Fruit fly (Drosophila melanogaster) Kc167 (cell line): ENCODE results near the gene CG1416.

ENCODE experiments used
- Myc ChIP-seq: fragments of >200 bp; optimal IDR thresholded peaks from 2 replicates; lab custom pipeline; 2017; ENCODE audit warnings: missing external identifiers
- Sin3A ChIP-seq: fragments of >200 bp; optimal IDR thresholded peaks from 2 replicates; lab custom pipeline; 2018; ENCODE audit warnings: missing external identifiers
- h ChIP-seq: fragments of >200 bp; optimal IDR thresholded peaks from 3 replicates; lab custom pipeline; 2018; ENCODE audit warnings: missing external identifiers
- psq ChIP-seq: fragments of >200 bp; optimal IDR thresholded peaks from 2 replicates; lab custom pipeline; 2017; ENCODE audit warnings: missing external identifiers
- ttk ChIP-seq: sonication (Bioruptor generic); optimal IDR thresholded peaks from 2 replicates; lab custom pipeline; 2017; ENCODE audit warnings: missing external identifiers

DNA sequence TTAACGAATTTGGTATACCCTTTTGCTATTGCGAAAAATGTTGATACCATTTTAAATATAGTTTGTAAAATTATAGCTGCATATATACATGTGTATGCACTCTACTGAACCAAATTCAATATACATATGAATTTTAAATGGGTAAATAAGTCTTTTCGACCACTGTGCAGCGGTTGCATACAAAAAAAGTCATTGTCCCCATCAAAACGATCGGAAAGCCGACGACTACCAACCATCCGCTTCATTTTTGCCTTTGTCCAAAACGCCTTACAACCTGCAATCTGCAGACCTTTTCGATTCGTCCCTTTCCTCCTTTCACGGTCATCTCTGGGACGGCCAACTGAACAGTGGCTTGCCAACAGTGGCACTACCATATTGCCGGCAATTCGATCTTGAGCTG is 7.1 kb downstream of the CG1416 start:
- TF ChIP-seq Myc (no peak), h (lab: Kevin White, UChicago) (no peak), Sin3A (lab: Kevin White, UChicago) (no peak), psq (lab: Kevin White, UChicago) (no peak), ttk (no peak)
